Worm (Caenorhabditis elegans): Measurements from ENCODE around the gene clec-132.

Gene clec-132

ce11 chrII:3554673-3555072 lies 22.2 kb upstream of the clec-132 start:
- peak; percentile 82 for TF ChIP-seq lin-38 (GFP tag; IDR thresholded peaks at IDR 0.05)
- TF ChIP-seq hlh-30 (tag; optimal IDR thresholded peaks at IDR 0.05; ENCODE audit: insufficient read depth) = no peak

- TF ChIP-seq nhr-28 (tag; optimal IDR thresholded peaks at IDR 0.05) = peak; percentile 1
- peak; percentile 60 for TF ChIP-seq lin-38 (GFP tag; IDR thresholded peaks at IDR 0.05)
- no peak for TF ChIP-seq tra-1 (GFP tag; IDR thresholded peaks at IDR 0.05)
Observed at ce11 chrII:3555281-3555680, 21.6 kb upstream of the clec-132 start.

- TF ChIP-seq zfp-2 (tag; optimal IDR thresholded peaks at IDR 0.05) = no peak
- no peak for TF ChIP-seq dmd-9 (GFP tag; IDR thresholded peaks at IDR 0.05)
- no peak for TF ChIP-seq Y48G9A.11 (GFP tag; IDR thresholded peaks at IDR 0.05)
- TF ChIP-seq lin-29 (GFP tag; IDR thresholded peaks at IDR 0.05) = no peak
- no peak for TF ChIP-seq dve-1 (tag; optimal IDR thresholded peaks at IDR 0.05; ENCODE audit: insufficient read depth)
- TF ChIP-seq nhr-25 (tag; optimal IDR thresholded peaks at IDR 0.05; ENCODE audit: borderline replicate concordance, insufficient read depth) = no peak
- no peak for TF ChIP-seq vab-7 (GFP tag; IDR thresholded peaks at IDR 0.05)
- TF ChIP-seq hlh-30 (tag; optimal IDR thresholded peaks at IDR 0.05; ENCODE audit: insufficient read depth) = no peak
- TF ChIP-seq fkh-10 (GFP tag; optimal IDR thresholded peaks at IDR 0.05) = no peak
- TF ChIP-seq Y105C5A.15 (GFP tag; IDR thresholded peaks at IDR 0.05) = no peak
Observed at ce11 chrII:3556584-3556983, 20.3 kb upstream of the clec-132 start.

- TF ChIP-seq set-16 (GFP tag; IDR thresholded peaks at IDR 0.05) = peak; percentile 53
- peak in 1 of 2 experiments; percentile 52 for TF ChIP-seq unc-62 (GFP tag; optimal IDR thresholded peaks at IDR 0.05 in 1 of 2)
- no peak for TF ChIP-seq unc-62 (tag; optimal IDR thresholded peaks at IDR 0.05)
- TF ChIP-seq Y48G9A.11 (GFP tag; IDR thresholded peaks at IDR 0.05) = no peak
- TF ChIP-seq unc-39 (tag; optimal IDR thresholded peaks at IDR 0.05) = no peak
Observed at ce11 chrII:3557417-3557816, 19.4 kb upstream of the clec-132 start, which contains the start of gene lgc-45. lgc-45 (plus strand) TSS chrII:3557472.

DNA sequence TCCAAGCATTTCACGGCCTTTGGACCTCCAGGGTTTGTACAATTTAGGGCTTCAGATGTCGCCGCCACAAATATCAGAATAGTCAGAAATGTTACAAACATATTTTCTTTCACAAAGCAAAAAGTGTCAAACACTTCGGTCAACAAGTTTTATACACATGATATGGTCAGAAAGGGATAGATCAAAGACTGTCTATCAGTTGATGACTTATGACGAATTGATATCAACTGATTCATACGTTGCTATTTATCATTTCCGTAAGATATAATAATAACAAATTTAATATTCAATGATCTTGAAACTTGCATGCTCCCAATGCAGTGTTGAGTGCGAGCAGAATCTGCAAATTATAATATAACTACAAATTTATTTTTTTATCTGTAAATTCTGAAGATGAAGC lies 16.2 kb upstream of the clec-132 start, which contains the start of gene W10G11.1:
Gene W10G11.1, minus strand, starts transcription at position 101 of the 400 bp plus-strand sequence.
- no peak for TF ChIP-seq mxl-2 (GFP tag; conservative IDR thresholded peaks at IDR 0.05)
- TF ChIP-seq cey-2 (tag; optimal IDR thresholded peaks at IDR 0.05; ENCODE audit: borderline replicate concordance, insufficient read depth) = no peak
- no peak for TF ChIP-seq lin-1 (GFP tag; IDR thresholded peaks at IDR 0.05)
- no peak for TF ChIP-seq aha-1 (tag)
- no peak for TF ChIP-seq madf-9 (GFP tag; conservative IDR thresholded peaks at IDR 0.05)
- TF ChIP-seq egl-43 (GFP tag; IDR thresholded peaks at IDR 0.05) = no peak
- no peak for TF ChIP-seq Y75B8A.6 (GFP tag; IDR thresholded peaks at IDR 0.05)
- no peak for TF ChIP-seq F49E8.2 (tag; optimal IDR thresholded peaks at IDR 0.05; ENCODE audit: borderline replicate concordance)
- TF ChIP-seq nhr-42 (GFP tag; IDR thresholded peaks at IDR 0.05) = no peak
- no peak for TF ChIP-seq spr-3 (GFP tag; optimal IDR thresholded peaks at IDR 0.05)
- TF ChIP-seq spr-1 (tag; optimal IDR thresholded peaks at IDR 0.05) = no peak
- no peak for TF ChIP-seq ctbp-1 (GFP tag; IDR thresholded peaks at IDR 0.05)
- TF ChIP-seq F26F4.8 (GFP tag; conservative IDR thresholded peaks at IDR 0.05) = no peak
- TF ChIP-seq hlh-11 (tag; optimal IDR thresholded peaks at IDR 0.05) = no peak
- no peak for TF ChIP-seq lin-39 (tag; optimal IDR thresholded peaks at IDR 0.05)

- TF ChIP-seq F37D6.2 (tag; optimal IDR thresholded peaks at IDR 0.05) (no peak), zip-2 (tag; optimal IDR thresholded peaks at IDR 0.05) (no peak), zip-11 (GFP tag; IDR thresholded peaks at IDR 0.05) (no peak), mxl-3 (GFP tag; optimal IDR thresholded peaks at IDR 0.05) (no peak)
Observed at ce11 chrII:3561561-3561960, 15.3 kb upstream of the clec-132 start, which contains the start of gene W10G11.2. W10G11.2 (minus strand) TSS chrII:3561661.

All from whole organism, L4 larva.